Worm (Caenorhabditis elegans) whole organism, L1 larva: ENCODE results near the gene rps-13.

Experiments
- ceh-82 ChIP-seq, 3 experiments: fragments of 150-350 bp in 1 of 3; sonication (generic microtip) in 2 of 3; optimal IDR thresholded peaks; 2 replicates each; lab custom pipeline; 2014 to 2017; ENCODE audit warnings: missing biosample characterization in 3 of 3, missing genetic modification characterization in 3 of 3
- ces-1 ChIP-seq: fragments of 150-350 bp; optimal IDR thresholded peaks from 2 replicates; lab custom pipeline; 2014; ENCODE audit warnings: missing biosample characterization, missing genetic modification reagents, missing genetic modification characterization
- fkh-4 ChIP-seq: sonication (generic microtip); optimal IDR thresholded peaks from 2 replicates; lab custom pipeline; 2016; ENCODE audit warnings: missing compliant biosample characterization, missing genetic modification characterization, borderline replicate concordance
- hpl-2 ChIP-seq: fragments of 150-350 bp; optimal IDR thresholded peaks from 2 replicates; lab custom pipeline; 2014; ENCODE audit warnings: missing biosample characterization, missing genetic modification reagents, missing genetic modification characterization
- jun-1 ChIP-seq: fragments of 150-350 bp; optimal IDR thresholded peaks from 2 replicates; lab custom pipeline; 2014; ENCODE audit warnings: missing biosample characterization, missing genetic modification reagents, missing genetic modification characterization
- nhr-11 ChIP-seq: fragments of 150-350 bp; optimal IDR thresholded peaks from 2 replicates; lab custom pipeline; 2014; ENCODE audit warnings: missing biosample characterization, missing genetic modification characterization
- snpc-4 ChIP-seq: fragments of 150-350 bp; optimal IDR thresholded peaks from 2 replicates; lab custom pipeline; 2014; ENCODE audit warnings: missing biosample characterization, missing genetic modification characterization
- unc-62 ChIP-seq: fragments of 150-350 bp; optimal IDR thresholded peaks from 2 replicates; lab custom pipeline; 2014; ENCODE audit warnings: missing biosample characterization, missing genetic modification reagents, missing genetic modification characterization
- ztf-11 ChIP-seq, 2 experiments: sonication (generic microtip); optimal IDR thresholded peaks; 2 replicates each; lab custom pipeline; 2016 to 2017; ENCODE audit warnings: missing genetic modification characterization in 2 of 2, missing biosample characterization in 1 of 2, missing compliant biosample characterization in 1 of 2

- peak; percentile 70 for TF ChIP-seq snpc-4 (tag; lab: Kevin White, UChicago)
- TF ChIP-seq unc-62 (GFP tag; lab: Kevin White, UChicago): no peak
- TF ChIP-seq ztf-11 (tag; optimal IDR thresholded peaks at IDR 0.05; lab: Kevin White, UChicago): peak in 1 of 2 experiments; percentile 40
- TF ChIP-seq ceh-82 (tag; optimal IDR thresholded peaks at IDR 0.05; lab: Kevin White, UChicago): peak; percentile 76 to 85 (median 79)
- peak; percentile 73 for TF ChIP-seq hpl-2
- TF ChIP-seq ces-1 (GFP tag; lab: Kevin White, UChicago): no peak
- TF ChIP-seq fkh-4: peak; percentile 44
- TF ChIP-seq nhr-11 (tag; lab: Kevin White, UChicago): no peak
- TF ChIP-seq jun-1 (tag; lab: Kevin White, UChicago): peak; percentile 64
Measured at ce11 chrIII:6344737-6345136, 30.1 kb downstream of the rps-13 start.
